Worm (Caenorhabditis elegans) whole organism, late embryonic: ENCODE data around the gene F57H12.5.

ENCODE experiments used
- C08G9.2 ChIP-seq: sonication (generic microtip); optimal IDR thresholded peaks from 2 replicates; lab custom pipeline; 2016; ENCODE audit warnings: mild to moderate bottlenecking, missing genetic modification characterization, moderate library complexity, missing compliant biosample characterization
- F13H6.1 ChIP-seq: sonication (generic microtip); optimal IDR thresholded peaks from 2 replicates; lab custom pipeline; 2016; ENCODE audit warnings: missing genetic modification characterization, missing compliant biosample characterization
- ahr-1 ChIP-seq: sonication (generic microtip); optimal IDR thresholded peaks from 2 replicates; lab custom pipeline; 2016; ENCODE audit warnings: missing genetic modification characterization, missing compliant biosample characterization
- ceh-14 ChIP-seq: sonication (generic microtip); optimal IDR thresholded peaks from 2 replicates; lab custom pipeline; 2016; ENCODE audit warnings: missing genotype, missing genetic modification characterization, missing compliant biosample characterization
- ceh-18 ChIP-seq: sonication (generic microtip); optimal IDR thresholded peaks from 2 replicates; lab custom pipeline; 2016; ENCODE audit warnings: missing genetic modification characterization, missing compliant biosample characterization
- ceh-19 ChIP-seq: fragments of 200-800 bp; sonication (Bioruptor generic); optimal IDR thresholded peaks from 2 replicates; lab custom pipeline; 2018; ENCODE audit warnings: mild to moderate bottlenecking, missing genetic modification characterization, missing compliant biosample characterization
- ceh-2 ChIP-seq: sonication (generic microtip); optimal IDR thresholded peaks from 2 replicates; lab custom pipeline; 2016; ENCODE audit warnings: missing genotype, missing genetic modification characterization, missing compliant biosample characterization
- ceh-31 ChIP-seq: sonication (generic microtip); optimal IDR thresholded peaks from 2 replicates; lab custom pipeline; 2016; ENCODE audit warnings: missing genetic modification characterization, missing compliant biosample characterization
- ceh-34 ChIP-seq: sonication (generic microtip); optimal IDR thresholded peaks from 2 replicates; lab custom pipeline; 2016; ENCODE audit warnings: mild to moderate bottlenecking, missing genetic modification characterization, missing compliant biosample characterization
- ceh-45 ChIP-seq: fragments of 200-800 bp; sonication (Bioruptor generic); IDR thresholded peaks from 2 replicates; pipeline ENCODE4 v1.3.6; 2022; ENCODE audit warnings: missing genetic modification reagents, missing genetic modification characterization, missing compliant biosample characterization
- ceh-48 ChIP-seq: sonication (generic microtip); optimal IDR thresholded peaks from 2 replicates; lab custom pipeline; 2016; ENCODE audit warnings: missing genetic modification characterization, inconsistent platforms, missing compliant biosample characterization
- dmd-4 ChIP-seq: sonication (generic microtip); optimal IDR thresholded peaks from 2 replicates; lab custom pipeline; 2016; ENCODE audit warnings: borderline replicate concordance, missing genetic modification characterization, missing compliant biosample characterization
- elt-2 ChIP-seq: sonication (generic microtip); optimal IDR thresholded peaks from 2 replicates; lab custom pipeline; 2016; ENCODE audit warnings: missing genetic modification reagents, missing genetic modification characterization, missing compliant biosample characterization
- ets-4 ChIP-seq: sonication (generic microtip); optimal IDR thresholded peaks from 2 replicates; lab custom pipeline; 2016; ENCODE audit warnings: missing genetic modification characterization, missing compliant biosample characterization
- fax-1 ChIP-seq: sonication (generic microtip); optimal IDR thresholded peaks from 2 replicates; lab custom pipeline; 2016; ENCODE audit warnings: missing genotype, missing genetic modification characterization, missing compliant biosample characterization
- hlh-13 ChIP-seq: fragments of 200-800 bp; sonication (Bioruptor generic); optimal IDR thresholded peaks from 2 replicates; lab custom pipeline; 2018; ENCODE audit warnings: mild to moderate bottlenecking, missing genetic modification characterization, missing compliant biosample characterization
- hlh-6 ChIP-seq: sonication (generic microtip); optimal IDR thresholded peaks from 2 replicates; lab custom pipeline; 2016; ENCODE audit warnings: missing genotype, missing genetic modification characterization, missing compliant biosample characterization
- hlh-8 ChIP-seq: sonication (generic microtip); optimal IDR thresholded peaks from 2 replicates; lab custom pipeline; 2016; ENCODE audit warnings: missing genotype, missing genetic modification characterization, missing compliant biosample characterization
- lim-6 ChIP-seq: sonication (generic microtip); optimal IDR thresholded peaks from 2 replicates; lab custom pipeline; 2016; ENCODE audit warnings: missing genetic modification characterization, missing compliant biosample characterization
- lin-11 ChIP-seq: fragments of 200-800 bp; sonication (Bioruptor generic); optimal IDR thresholded peaks from 2 replicates; lab custom pipeline; 2018; ENCODE audit warnings: mild to moderate bottlenecking, missing genetic modification characterization, missing compliant biosample characterization
- madf-2 ChIP-seq: sonication (generic microtip); optimal IDR thresholded peaks from 2 replicates; lab custom pipeline; 2017; ENCODE audit warnings: missing genetic modification characterization, missing compliant biosample characterization
- mec-3 ChIP-seq: sonication (generic microtip); optimal IDR thresholded peaks from 2 replicates; lab custom pipeline; 2016; ENCODE audit warnings: borderline replicate concordance, missing genetic modification characterization, missing compliant biosample characterization
- pag-3 ChIP-seq: sonication (generic microtip); optimal IDR thresholded peaks from 2 replicates; lab custom pipeline; 2016; ENCODE audit warnings: missing compliant biosample characterization, missing genetic modification characterization, borderline replicate concordance
- pha-2 ChIP-seq: sonication (generic microtip); optimal IDR thresholded peaks from 2 replicates; lab custom pipeline; 2017; ENCODE audit warnings: mild to moderate bottlenecking, missing genetic modification characterization, missing compliant biosample characterization
- pqm-1 ChIP-seq: sonication (generic microtip); optimal IDR thresholded peaks from 2 replicates; lab custom pipeline; 2016; ENCODE audit warnings: missing genetic modification characterization, missing compliant biosample characterization
- pros-1 ChIP-seq: fragments of 150-350 bp; optimal IDR thresholded peaks from 2 replicates; lab custom pipeline; 2014; ENCODE audit warnings: missing biosample characterization, missing genetic modification reagents, missing genetic modification characterization
- ref-2 ChIP-seq: sonication (generic microtip); optimal IDR thresholded peaks from 2 replicates; lab custom pipeline; 2016; ENCODE audit warnings: missing genetic modification characterization, missing compliant biosample characterization
- rnt-1 ChIP-seq: sonication (generic microtip); optimal IDR thresholded peaks from 2 replicates; lab custom pipeline; 2016; ENCODE audit warnings: missing genetic modification characterization, missing compliant biosample characterization
- sdc-2 ChIP-seq: sonication (generic microtip); optimal IDR thresholded peaks from 2 replicates; lab custom pipeline; 2016; ENCODE audit warnings: missing genotype, missing genetic modification characterization, missing compliant biosample characterization
- sox-2 ChIP-seq: fragments of 200-800 bp; sonication (Bioruptor generic); IDR thresholded peaks from 2 replicates; pipeline ENCODE4 v1.3.6; 2022; ENCODE audit warnings: missing genetic modification reagents, missing genetic modification characterization, missing compliant biosample characterization
- syd-9 ChIP-seq: sonication (generic microtip); optimal IDR thresholded peaks from 2 replicates; lab custom pipeline; 2016; ENCODE audit warnings: mild to moderate bottlenecking, missing genetic modification characterization, moderate library complexity, missing compliant biosample characterization
- tbx-2 ChIP-seq: sonication (generic microtip); optimal IDR thresholded peaks from 2 replicates; lab custom pipeline; 2016; ENCODE audit warnings: missing genetic modification characterization, missing compliant biosample characterization
- tbx-7 ChIP-seq: sonication (generic microtip); optimal IDR thresholded peaks from 2 replicates; lab custom pipeline; 2016; ENCODE audit warnings: missing genotype, missing genetic modification characterization, missing compliant biosample characterization
- unc-3 ChIP-seq, 2 experiments: fragments of 200-800 bp in 1 of 2; sonication (Bioruptor generic) in 1 of 2; sonication (generic microtip) in 1 of 2; conservative IDR thresholded peaks in 1 of 2; optimal IDR thresholded peaks in 1 of 2; 2 replicates each; pipeline versions ENCODE4 v1.3.6 to Lab custom; 2016 to 2022; ENCODE audit warnings: missing compliant biosample characterization in 2 of 2, missing genetic modification characterization in 2 of 2, missing genetic modification reagents in 1 of 2
- unc-42 ChIP-seq: sonication (generic microtip); optimal IDR thresholded peaks from 2 replicates; lab custom pipeline; 2016; ENCODE audit warnings: missing genotype, missing genetic modification characterization, missing compliant biosample characterization
- unc-86 ChIP-seq: sonication (generic microtip); optimal IDR thresholded peaks from 2 replicates; lab custom pipeline; 2016; ENCODE audit warnings: missing genetic modification characterization, missing compliant biosample characterization
- zip-5 ChIP-seq: sonication (generic microtip); optimal IDR thresholded peaks from 2 replicates; lab custom pipeline; 2016; ENCODE audit warnings: missing genetic modification characterization, missing compliant biosample characterization
- ztf-16 ChIP-seq: sonication (generic microtip); optimal IDR thresholded peaks from 2 replicates; lab custom pipeline; 2017; ENCODE audit warnings: missing genetic modification characterization, missing compliant biosample characterization

Gene F57H12.5

ce11 chrIV:8015726-8016312, 48.7 kb downstream of the F57H12.5 start, which contains the start of gene C26B2.7:
C26B2.7 (plus strand) TSS chrIV:8016274.
- TF ChIP-seq ceh-45 (GFP tag; lab: Robert Waterston, UW) (peak; percentile 59; the same call in 1 of the 2 replicates), ref-2 (peak; percentile 92), pag-3 (peak; percentile 82), unc-3 (GFP tag; conservative IDR thresholded peaks at IDR 0.05; lab: Robert Waterston, UW) (peak; percentile 67), unc-3 (tag; optimal IDR thresholded peaks at IDR 0.05; lab: Kevin White, UChicago) (peak; percentile 3), hlh-6 (tag; lab: Kevin White, UChicago) (peak; percentile 64), ceh-14 (tag; lab: Kevin White, UChicago) (peak; percentile 96), fax-1 (tag; lab: Kevin White, UChicago) (peak; percentile 86), syd-9 (peak; percentile 40), rnt-1 (peak; percentile 85), tbx-2 (tag; lab: Kevin White, UChicago) (peak; percentile 95), mec-3 (tag; lab: Kevin White, UChicago) (peak; percentile 93), ets-4 (tag; lab: Kevin White, UChicago) (peak; percentile 87), ceh-18 (tag; lab: Kevin White, UChicago) (peak; percentile 58), hlh-8 (tag; lab: Kevin White, UChicago) (peak; percentile 88), ceh-19 (GFP tag; lab: Kevin White, UChicago) (peak; percentile 70), sdc-2 (tag; lab: Kevin White, UChicago) (peak; percentile 31), tbx-7 (tag; lab: Kevin White, UChicago) (peak; percentile 80), pha-2 (tag; lab: Kevin White, UChicago) (peak; percentile 6), madf-2 (peak; percentile 4), ztf-16 (tag; lab: Kevin White, UChicago) (peak; percentile 20), pqm-1 (peak; percentile 66), lim-6 (tag; lab: Kevin White, UChicago) (peak; percentile 90), F13H6.1 (tag; lab: Kevin White, UChicago) (peak; percentile 90), unc-42 (tag; lab: Kevin White, UChicago) (peak; percentile 81), hlh-13 (GFP tag; lab: Kevin White, UChicago) (peak; percentile 31), ceh-34 (peak; percentile 74), ceh-2 (tag; lab: Kevin White, UChicago) (peak; percentile 84), ceh-31 (tag; lab: Kevin White, UChicago) (peak; percentile 98), unc-86 (tag; lab: Kevin White, UChicago) (peak; percentile 30), dmd-4 (tag; lab: Kevin White, UChicago) (peak; percentile 76), elt-2 (tag; lab: Kevin White, UChicago) (peak; percentile 56), ahr-1 (tag; lab: Kevin White, UChicago) (peak; percentile 43), C08G9.2 (tag; lab: Kevin White, UChicago) (peak; percentile 91), sox-2 (GFP tag; lab: Robert Waterston, UW) (0 out of 2 replicates have a peak, but pooled peaks have one; percentile 11), zip-5 (tag; lab: Kevin White, UChicago) (peak; percentile 76)

DNA sequence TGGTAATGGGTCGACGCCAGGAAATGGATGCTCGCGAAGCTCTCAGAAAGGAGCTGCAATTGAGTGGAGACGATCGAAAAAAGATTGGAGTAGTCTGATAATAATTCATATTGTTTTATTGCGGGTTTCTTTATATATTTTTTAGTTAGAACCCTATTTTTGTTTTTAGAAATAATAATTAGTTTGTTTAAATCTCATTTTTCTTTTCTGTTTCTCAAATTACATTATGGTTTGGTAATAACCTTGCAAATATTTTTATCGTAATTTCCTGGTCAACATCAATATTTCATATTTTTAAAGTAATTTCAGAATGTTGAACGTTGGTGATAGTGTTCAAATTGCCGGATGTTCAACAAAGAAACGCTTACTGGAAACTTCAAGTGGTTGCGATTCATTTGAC, 49.6 kb downstream of the F57H12.5 start, which contains the start of gene elpc-4:
Gene elpc-4 (plus strand): TSS at position 301 of the 400 bp plus-strand sequence.
- TF ChIP-seq ceh-18 (tag; lab: Kevin White, UChicago) (no peak), lin-11 (tag; lab: Kevin White, UChicago) (no peak), pros-1 (tag; lab: Kevin White, UChicago) (no peak), ceh-48 (tag; lab: Kevin White, UChicago) (no peak), ahr-1 (tag; lab: Kevin White, UChicago) (no peak)
